Worm (Caenorhabditis elegans): ENCODE data around the gene frm-8.

DNA sequence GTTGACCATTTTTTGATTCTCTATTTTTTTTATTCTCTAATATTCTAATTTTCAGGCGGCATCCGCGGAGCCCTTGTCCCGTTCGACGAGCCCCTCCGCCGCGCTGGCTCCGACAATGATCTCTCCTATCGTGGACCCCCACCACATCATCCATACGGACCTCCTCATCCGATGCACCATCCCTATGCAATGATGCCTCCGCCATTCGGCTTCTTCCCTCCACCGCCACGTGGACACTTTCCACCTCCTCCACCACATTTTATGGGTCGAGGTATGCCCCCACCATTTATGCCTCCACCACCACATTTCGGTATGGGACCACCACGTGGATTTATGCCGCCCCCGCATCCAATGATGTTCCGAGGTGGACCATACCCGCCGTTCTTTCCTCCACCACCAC is 49.7 kb downstream of the frm-8 start:
- no peak for TF ChIP-seq Y22D7AL.16 (tag; optimal IDR thresholded peaks at IDR 0.05)
- no peak for TF ChIP-seq ets-4 (tag; optimal IDR thresholded peaks at IDR 0.05)
- no peak for TF ChIP-seq hlh-30 (tag; optimal IDR thresholded peaks at IDR 0.05; ENCODE audit: insufficient read depth)
- no peak for TF ChIP-seq pag-3 (tag; optimal IDR thresholded peaks at IDR 0.05; ENCODE audit: borderline replicate concordance)
- TF ChIP-seq gmeb-2 (tag; optimal IDR thresholded peaks at IDR 0.05): no peak
- TF ChIP-seq ceh-9 (tag; optimal IDR thresholded peaks at IDR 0.05): no peak
- no peak for TF ChIP-seq nhr-11 (tag; optimal IDR thresholded peaks at IDR 0.05)
- TF ChIP-seq ceh-2 (tag; optimal IDR thresholded peaks at IDR 0.05): no peak

Data from whole organism, late embryonic.